Worm (Caenorhabditis elegans) whole organism, L2 larva: ENCODE results near the gene T05A7.6.

Source experiments
- C34F6.9 ChIP-seq: fragments of 150-350 bp; optimal IDR thresholded peaks from 2 replicates; lab custom pipeline; 2014; ENCODE audit warnings: missing biosample characterization, missing genetic modification characterization
- F13H6.1 ChIP-seq: sonication (generic microtip); optimal IDR thresholded peaks from 2 replicates; lab custom pipeline; 2016; ENCODE audit warnings: missing genetic modification characterization, missing compliant biosample characterization
- Y55F3AM.14 ChIP-seq: fragments of 200-800 bp; sonication (Bioruptor generic); optimal IDR thresholded peaks from 2 replicates; lab custom pipeline; 2018; ENCODE audit warnings: mild to moderate bottlenecking, missing genetic modification characterization, missing compliant biosample characterization
- ZK546.5 ChIP-seq: sonication (generic microtip); optimal IDR thresholded peaks from 2 replicates; lab custom pipeline; 2017; ENCODE audit warnings: missing biosample characterization, missing genetic modification characterization
- alr-1 ChIP-seq: fragments of 150-350 bp; optimal IDR thresholded peaks from 2 replicates; lab custom pipeline; 2014; ENCODE audit warnings: missing biosample characterization, missing genetic modification characterization
- ama-1 ChIP-seq: fragments of 150-350 bp; optimal IDR thresholded peaks from 2 replicates; lab custom pipeline; 2018; ENCODE audit warnings: inconsistent platforms
- blmp-1 ChIP-seq: sonication (generic microtip); optimal IDR thresholded peaks from 2 replicates; lab custom pipeline; 2017; ENCODE audit warnings: missing genetic modification characterization, mild to moderate bottlenecking, missing compliant biosample characterization, antibody characterized with exemption, moderate library complexity; ENCODE audit not compliant: insufficient read depth
- ceh-16 ChIP-seq: fragments of 150-350 bp; optimal IDR thresholded peaks from 2 replicates; lab custom pipeline; 2014; ENCODE audit warnings: missing biosample characterization, missing genetic modification characterization
- ceh-82 ChIP-seq: fragments of 150-350 bp; optimal IDR thresholded peaks from 2 replicates; lab custom pipeline; 2014; ENCODE audit warnings: missing biosample characterization, missing genetic modification characterization
- crh-2 ChIP-seq: sonication (generic microtip); optimal IDR thresholded peaks from 2 replicates; lab custom pipeline; 2017; ENCODE audit warnings: missing biosample characterization, missing genetic modification characterization
- egl-27 ChIP-seq: sonication (generic microtip); optimal IDR thresholded peaks from 3 replicates; lab custom pipeline; 2017; ENCODE audit warnings: missing biosample characterization, missing genetic modification reagents, missing genetic modification characterization
- elt-1 ChIP-seq: fragments of 150-350 bp; optimal IDR thresholded peaks from 2 replicates; lab custom pipeline; 2014; ENCODE audit warnings: missing biosample characterization, missing genetic modification characterization
- fos-1 ChIP-seq: fragments of 150-350 bp; optimal IDR thresholded peaks from 2 replicates; lab custom pipeline; 2014; ENCODE audit warnings: missing biosample characterization, missing genetic modification characterization
- gmeb-1 ChIP-seq: fragments of 150-350 bp; optimal IDR thresholded peaks from 2 replicates; lab custom pipeline; 2014; ENCODE audit warnings: missing biosample characterization, missing genetic modification characterization
- lin-11 ChIP-seq: fragments of 150-350 bp; sonication (generic microtip); optimal IDR thresholded peaks from 2 replicates; lab custom pipeline; 2014; ENCODE audit warnings: missing biosample characterization, missing genetic modification characterization, inconsistent platforms, mixed read lengths
- lin-39 ChIP-seq: fragments of 150-350 bp; optimal IDR thresholded peaks from 2 replicates; lab custom pipeline; 2014; ENCODE audit warnings: missing biosample characterization, missing genetic modification reagents, missing genetic modification characterization
- mab-5 ChIP-seq: fragments of 150-350 bp; optimal IDR thresholded peaks from 2 replicates; lab custom pipeline; 2014; ENCODE audit warnings: missing biosample characterization, missing genetic modification characterization
- mbf-1 ChIP-seq: sonication (generic microtip); optimal IDR thresholded peaks from 2 replicates; lab custom pipeline; 2017; ENCODE audit warnings: missing biosample characterization, missing genetic modification characterization
- mdl-1 ChIP-seq, 2 experiments: fragments of 150-350 bp in 1 of 2; sonication (generic microtip) in 1 of 2; optimal IDR thresholded peaks; 2 replicates each; lab custom pipeline; 2017; ENCODE audit warnings: missing biosample characterization in 2 of 2, missing genetic modification characterization in 2 of 2
- nhr-10 ChIP-seq: sonication (generic microtip); optimal IDR thresholded peaks from 2 replicates; lab custom pipeline; 2017; ENCODE audit warnings: missing biosample characterization, missing genetic modification characterization
- nhr-11 ChIP-seq: fragments of 150-350 bp; optimal IDR thresholded peaks from 2 replicates; lab custom pipeline; 2014; ENCODE audit warnings: missing biosample characterization, missing genetic modification characterization
- nhr-129 ChIP-seq: fragments of 150-350 bp; optimal IDR thresholded peaks from 2 replicates; lab custom pipeline; 2014; ENCODE audit warnings: missing biosample characterization, missing genetic modification characterization
- nhr-21 ChIP-seq: fragments of 150-350 bp; optimal IDR thresholded peaks from 2 replicates; lab custom pipeline; 2014; ENCODE audit warnings: missing biosample characterization, missing genetic modification characterization
- nhr-237 ChIP-seq: fragments of 150-350 bp; optimal IDR thresholded peaks from 2 replicates; lab custom pipeline; 2014; ENCODE audit warnings: missing biosample characterization, missing genetic modification characterization
- nhr-25 ChIP-seq: fragments of 150-350 bp; sonication (generic microtip); optimal IDR thresholded peaks from 3 replicates; lab custom pipeline; 2014; ENCODE audit warnings: missing biosample characterization, missing genetic modification characterization
- nhr-6 ChIP-seq: fragments of 150-350 bp; optimal IDR thresholded peaks from 2 replicates; lab custom pipeline; 2014; ENCODE audit warnings: missing biosample characterization, missing genetic modification characterization
- nhr-77 ChIP-seq: fragments of 150-350 bp; optimal IDR thresholded peaks from 2 replicates; lab custom pipeline; 2014; ENCODE audit warnings: missing biosample characterization, missing genetic modification characterization
- peb-1 ChIP-seq: fragments of 150-350 bp; optimal IDR thresholded peaks from 2 replicates; lab custom pipeline; 2014; ENCODE audit warnings: missing biosample characterization, missing genetic modification characterization
- sem-4 ChIP-seq: fragments of 150-350 bp; optimal IDR thresholded peaks from 2 replicates; lab custom pipeline; 2014; ENCODE audit warnings: missing biosample characterization, missing genetic modification reagents, missing genetic modification characterization
- sma-3 ChIP-seq: sonication (generic microtip); optimal IDR thresholded peaks from 2 replicates; lab custom pipeline; 2016; ENCODE audit warnings: missing genetic modification reagents, missing genetic modification characterization, missing compliant biosample characterization
- snpc-4 ChIP-seq: fragments of 150-350 bp; optimal IDR thresholded peaks from 2 replicates; lab custom pipeline; 2014; ENCODE audit warnings: missing biosample characterization, missing genetic modification characterization
- unc-62 ChIP-seq: fragments of 150-350 bp; optimal IDR thresholded peaks from 2 replicates; lab custom pipeline; 2014; ENCODE audit warnings: missing biosample characterization, missing genetic modification reagents, missing genetic modification characterization
- ztf-1 ChIP-seq: fragments of 200-800 bp; sonication (Bioruptor generic); conservative IDR thresholded peaks from 2 replicates; pipeline ENCODE4 v1.3.6; 2022; ENCODE audit warnings: missing genetic modification characterization, missing compliant biosample characterization
- ztf-11 ChIP-seq: sonication (generic microtip); optimal IDR thresholded peaks from 2 replicates; lab custom pipeline; 2017; ENCODE audit warnings: missing biosample characterization, missing genetic modification characterization
- ztf-4 ChIP-seq: fragments of 150-350 bp; optimal IDR thresholded peaks from 2 replicates; lab custom pipeline; 2014; ENCODE audit warnings: missing biosample characterization, missing genetic modification characterization

The T05A7.6 gene

ce11 chrII:4626606-4627005, 45.0 kb downstream of the T05A7.6 start, which contains the start of gene F35D11.1:
TSS of gene F35D11.1 (plus strand) at chrII:4626906.
- TF ChIP-seq snpc-4 (tag; lab: Kevin White, UChicago) (no peak), alr-1 (no peak), fos-1 (tag; lab: Kevin White, UChicago) (no peak), ceh-82 (tag; lab: Kevin White, UChicago) (no peak), sem-4 (tag; lab: Kevin White, UChicago) (no peak), ceh-16 (tag; lab: Kevin White, UChicago) (no peak), egl-27 (tag; lab: Kevin White, UChicago) (no peak), F13H6.1 (tag; lab: Kevin White, UChicago) (no peak), C34F6.9 (no peak), nhr-10 (tag; lab: Kevin White, UChicago) (no peak), nhr-237 (tag; lab: Kevin White, UChicago) (no peak), ztf-4 (tag; lab: Kevin White, UChicago) (no peak), unc-62 (no peak), elt-1 (tag; lab: Kevin White, UChicago) (no peak), lin-11 (tag; lab: Kevin White, UChicago) (no peak), ZK546.5 (tag; lab: Kevin White, UChicago) (no peak), nhr-25 (tag; lab: Kevin White, UChicago) (no peak)
- TF ChIP-seq, all 48 proteins: peak for 0

ce11 chrII:4621650-4622049, 49.9 kb downstream of the T05A7.6 start, which contains the start of gene clec-139:
TSS of gene clec-139 (minus strand) at chrII:4621750.
- TF ChIP-seq ztf-11 (no peak), elt-1 (tag; lab: Kevin White, UChicago) (no peak), nhr-10 (tag; lab: Kevin White, UChicago) (no peak), blmp-1 (no peak), gmeb-1 (no peak), ztf-1 (GFP tag; lab: Robert Waterston, UW) (no peak), sma-3 (GFP tag; lab: Kevin White, UChicago) (no peak), mab-5 (tag; lab: Kevin White, UChicago) (no peak), crh-2 (no peak), nhr-21 (tag; lab: Kevin White, UChicago) (no peak), alr-1 (no peak), nhr-237 (tag; lab: Kevin White, UChicago) (no peak), ama-1 (lab: Kevin White, UChicago) (no peak), nhr-77 (tag; lab: Kevin White, UChicago) (no peak), C34F6.9 (no peak), ceh-16 (tag; lab: Kevin White, UChicago) (no peak)

ce11 chrII:4619700-4620099, 51.9 kb downstream of the T05A7.6 start, which contains the start of gene clec-138:
TSS of gene clec-138 (minus strand) at chrII:4619800.
- no peak for TF ChIP-seq peb-1
- no peak for TF ChIP-seq mab-5 (tag; lab: Kevin White, UChicago)
- no peak for TF ChIP-seq unc-62
- no peak for TF ChIP-seq mdl-1 (tag; optimal IDR thresholded peaks at IDR 0.05; lab: Kevin White, UChicago)
- no peak for TF ChIP-seq nhr-11
- no peak for TF ChIP-seq nhr-25 (tag; lab: Kevin White, UChicago)
- no peak for TF ChIP-seq lin-39
- no peak for TF ChIP-seq nhr-6 (tag; lab: Kevin White, UChicago)
- no peak for TF ChIP-seq ceh-16 (tag; lab: Kevin White, UChicago)
- TF ChIP-seq nhr-77 (tag; lab: Kevin White, UChicago): no peak
- no peak for TF ChIP-seq nhr-129
- TF ChIP-seq nhr-21 (tag; lab: Kevin White, UChicago): no peak
- TF ChIP-seq gmeb-1: no peak
- TF ChIP-seq alr-1: no peak
- TF ChIP-seq mbf-1: no peak
- no peak for TF ChIP-seq Y55F3AM.14 (GFP tag; lab: Kevin White, UChicago)
- TF ChIP-seq elt-1 (tag; lab: Kevin White, UChicago): no peak
